Fruit fly (Drosophila melanogaster) whole organism, wandering third instar larva: ENCODE measurements around the gene FucTA.

Experiments
- Abd-B ChIP-seq: fragments of >200 bp; optimal IDR thresholded peaks from 2 replicates; lab custom pipeline; 2017; ENCODE audit warnings: missing biosample characterization, missing genetic modification characterization
- CG32264 ChIP-seq: fragments of 200-800 bp; sonication (Bioruptor generic); optimal IDR thresholded peaks from 2 replicates; lab custom pipeline; 2016; ENCODE audit warnings: missing biosample characterization, missing genetic modification characterization
- CG9705 ChIP-seq: fragments of 200-800 bp; sonication (Bioruptor generic); optimal IDR thresholded peaks from 2 replicates; lab custom pipeline; 2018; ENCODE audit warnings: missing biosample characterization, mild to moderate bottlenecking, missing genetic modification characterization
- CrebA ChIP-seq: fragments of 200-800 bp; sonication (Bioruptor generic); optimal IDR thresholded peaks from 2 replicates; lab custom pipeline; 2016; ENCODE audit warnings: missing biosample characterization, mild to moderate bottlenecking, missing genetic modification characterization, borderline replicate concordance
- Dfd ChIP-seq: fragments of >200 bp; optimal IDR thresholded peaks from 2 replicates; lab custom pipeline; 2017; ENCODE audit warnings: missing biosample characterization, missing genetic modification characterization
- Dif ChIP-seq: fragments of 200-275, 200-300 bp; sonication (Bioruptor generic); optimal IDR thresholded peaks from 2 replicates; lab custom pipeline; 2018; ENCODE audit warnings: missing biosample characterization, missing genetic modification characterization; ENCODE audit not compliant: partially characterized antibody
- GATAd ChIP-seq: sonication (Bioruptor generic); optimal IDR thresholded peaks from 2 replicates; lab custom pipeline; 2016; ENCODE audit warnings: missing biosample characterization, missing genetic modification characterization
- HLH106 ChIP-seq: fragments of 200-800 bp; optimal IDR thresholded peaks from 3 replicates; lab custom pipeline; 2019; ENCODE audit warnings: missing biosample characterization, mild to moderate bottlenecking, missing genetic modification characterization, moderate library complexity
- Hnf4 ChIP-seq: fragments of 200-800 bp; sonication (Bioruptor generic); optimal IDR thresholded peaks from 2 replicates; lab custom pipeline; 2016; ENCODE audit warnings: missing biosample characterization, mild to moderate bottlenecking, missing genetic modification characterization
- Hr78 ChIP-seq: fragments of >200 bp; optimal IDR thresholded peaks from 2 replicates; lab custom pipeline; 2017; ENCODE audit warnings: missing biosample characterization, missing genetic modification characterization
- Hr83 ChIP-seq: fragments of 200-300 bp; sonication (Bioruptor generic); optimal IDR thresholded peaks from 2 replicates; lab custom pipeline; 2016; ENCODE audit warnings: missing biosample characterization, mild to moderate bottlenecking, missing genetic modification characterization, moderate library complexity; ENCODE audit not compliant: poor library complexity, severe bottlenecking
- Jra ChIP-seq: sonication (Bioruptor generic); optimal IDR thresholded peaks from 2 replicates; lab custom pipeline; 2016; ENCODE audit warnings: missing biosample characterization, missing genetic modification characterization
- Mio ChIP-seq: sonication (Bioruptor generic); optimal IDR thresholded peaks from 2 replicates; lab custom pipeline; 2016; ENCODE audit warnings: missing biosample characterization, missing genetic modification characterization
- Myc ChIP-seq: fragments of >200 bp; optimal IDR thresholded peaks from 2 replicates; lab custom pipeline; 2017
- N ChIP-seq: fragments of >200 bp; optimal IDR thresholded peaks from 2 replicates; lab custom pipeline; 2018; ENCODE audit warnings: missing biosample characterization, missing external identifiers, missing genetic modification characterization
- OdsH ChIP-seq: fragments of 200-800 bp; sonication (Bioruptor generic); optimal IDR thresholded peaks from 2 replicates; lab custom pipeline; 2016; ENCODE audit warnings: missing biosample characterization, mild to moderate bottlenecking, missing genetic modification characterization
- Rel ChIP-seq, 2 experiments: fragments of 200-800 bp; sonication (Bioruptor generic) in 1 of 2; optimal IDR thresholded peaks; 2 replicates in 1 of 2; 3 replicates in 1 of 2; lab custom pipeline; 2016 to 2019; ENCODE audit warnings: mild to moderate bottlenecking in 2 of 2, missing biosample characterization in 2 of 2, missing genetic modification characterization in 2 of 2, moderate library complexity in 1 of 2
- Sp1 ChIP-seq: fragments of 200-800 bp; sonication (Bioruptor generic); optimal IDR thresholded peaks from 3 replicates; lab custom pipeline; 2019; ENCODE audit warnings: missing biosample characterization, mild to moderate bottlenecking, missing genetic modification characterization, moderate library complexity
- Vsx2 ChIP-seq: fragments of 200-300, 225-300 bp; sonication (Bioruptor generic); optimal IDR thresholded peaks from 2 replicates; lab custom pipeline; 2018; ENCODE audit warnings: missing biosample characterization, missing genetic modification characterization; ENCODE audit not compliant: partially characterized antibody
- br ChIP-seq: fragments of 200-800 bp; sonication (Bioruptor generic); optimal IDR thresholded peaks from 2 replicates; lab custom pipeline; 2016; ENCODE audit warnings: missing biosample characterization, missing genetic modification characterization
- brk ChIP-seq: fragments of 200-800 bp; sonication (Bioruptor generic); optimal IDR thresholded peaks from 2 replicates; lab custom pipeline; 2016; ENCODE audit warnings: missing biosample characterization, mild to moderate bottlenecking, missing genetic modification characterization
- dl ChIP-seq, 2 experiments: fragments of 175-275, 200-275 bp in 1 of 2; fragments of 200-275 bp in 1 of 2; sonication (Bioruptor generic); optimal IDR thresholded peaks; lab custom pipeline; 2018; ENCODE audit warnings: mild to moderate bottlenecking in 2 of 2, missing biosample characterization in 2 of 2, missing genetic modification characterization in 2 of 2, moderate library complexity in 2 of 2; ENCODE audit not compliant: partially characterized antibody in 2 of 2, insufficient read depth in 1 of 2
- dmrt93B ChIP-seq: fragments of 200-800 bp; sonication (Bioruptor generic); optimal IDR thresholded peaks from 2 replicates; lab custom pipeline; 2018; ENCODE audit warnings: missing biosample characterization, mild to moderate bottlenecking, missing genetic modification characterization
- dsf ChIP-seq: sonication (Bioruptor generic); optimal IDR thresholded peaks from 2 replicates; lab custom pipeline; 2016; ENCODE audit warnings: missing biosample characterization, missing genetic modification characterization, borderline replicate concordance
- ey ChIP-seq: fragments of 200-800 bp; sonication (Bioruptor generic); optimal IDR thresholded peaks from 2 replicates; lab custom pipeline; 2016; ENCODE audit warnings: missing biosample characterization, missing genetic modification characterization
- foxo ChIP-seq, 2 experiments: fragments of 200-800 bp; sonication (Bioruptor generic); optimal IDR thresholded peaks; 2 replicates in 1 of 2; 3 replicates in 1 of 2; lab custom pipeline; 2016 to 2017; ENCODE audit warnings: missing biosample characterization in 2 of 2, missing genetic modification characterization in 2 of 2
- fru ChIP-seq: fragments of 200-800 bp; sonication (Bioruptor generic); optimal IDR thresholded peaks from 3 replicates; lab custom pipeline; 2016; ENCODE audit warnings: missing biosample characterization, mild to moderate bottlenecking, missing genetic modification characterization
- h ChIP-seq: fragments of 200-800 bp; sonication (Bioruptor generic); optimal IDR thresholded peaks from 3 replicates; lab custom pipeline; 2016; ENCODE audit warnings: missing biosample characterization, mild to moderate bottlenecking, missing genetic modification characterization
- jim ChIP-seq: fragments of 175-275, 200-325 bp; sonication (Bioruptor generic); optimal IDR thresholded peaks from 2 replicates; lab custom pipeline; 2016; ENCODE audit warnings: missing biosample characterization, mild to moderate bottlenecking, missing genetic modification characterization
- lola ChIP-seq: fragments of >200 bp; optimal IDR thresholded peaks from 2 replicates; lab custom pipeline; 2017; ENCODE audit warnings: missing biosample characterization, missing genetic modification characterization
- pan ChIP-seq: fragments of >200 bp; optimal IDR thresholded peaks from 2 replicates; lab custom pipeline; 2017
- psq ChIP-seq: fragments of 200-800 bp; sonication (Bioruptor generic); optimal IDR thresholded peaks from 3 replicates; lab custom pipeline; 2017; ENCODE audit warnings: missing biosample characterization, mild to moderate bottlenecking, missing genetic modification characterization, moderate library complexity
- rgr ChIP-seq: fragments of 200-800 bp; sonication (Bioruptor generic); optimal IDR thresholded peaks from 3 replicates; lab custom pipeline; 2016; ENCODE audit warnings: missing biosample characterization, mild to moderate bottlenecking, missing genetic modification characterization
- sage ChIP-seq: fragments of 200-800 bp; sonication (Bioruptor generic); optimal IDR thresholded peaks from 2 replicates; lab custom pipeline; 2016; ENCODE audit warnings: missing biosample characterization, mild to moderate bottlenecking, missing genetic modification characterization
- sv ChIP-seq: fragments of 200-800 bp; sonication (Bioruptor generic); optimal IDR thresholded peaks from 3 replicates; lab custom pipeline; 2016; ENCODE audit warnings: missing biosample characterization, missing genetic modification characterization
- tai ChIP-seq: sonication (Bioruptor generic); optimal IDR thresholded peaks from 2 replicates; lab custom pipeline; 2016; ENCODE audit warnings: missing biosample characterization, missing genetic modification characterization
- usp ChIP-seq: fragments of >200 bp; optimal IDR thresholded peaks from 2 replicates; lab custom pipeline; 2017; ENCODE audit warnings: missing biosample characterization, missing genetic modification characterization
- woc ChIP-seq: sonication (Bioruptor generic); optimal IDR thresholded peaks from 2 replicates; lab custom pipeline; 2016; ENCODE audit warnings: missing biosample characterization, mild to moderate bottlenecking, missing genetic modification characterization

Gene FucTA

dm6 chr3L:15142004-15142890, 4.7 kb upstream of the FucTA start, which contains the start of gene Pdi (continued):
- TF ChIP-seq Vsx2 (GFP tag; lab: Kevin White, UChicago) (no peak), HLH106 (tag; lab: Kevin White, UChicago) (peak; percentile 26), br (GFP tag; lab: Kevin White, UChicago) (peak; percentile 45), fru (GFP tag; lab: Kevin White, UChicago) (peak; percentile 21), pan (lab: Kevin White, UChicago) (no peak), dmrt93B (GFP tag; lab: Kevin White, UChicago) (no peak), CG32264 (GFP tag; lab: Kevin White, UChicago) (no peak), psq (GFP tag; lab: Kevin White, UChicago) (no peak), N (GFP tag; lab: Kevin White, UChicago) (no peak), Dfd (GFP tag; lab: Kevin White, UChicago) (no peak), OdsH (no peak)
- TF ChIP-seq, all 38 proteins: peak for 17

dm6 chr3L:15143108-15143507, 3.8 kb upstream of the FucTA start:
- TF ChIP-seq ey (GFP tag; lab: Kevin White, UChicago) (no peak), HLH106 (tag; lab: Kevin White, UChicago) (peak; percentile 2), CG9705 (GFP tag; lab: Kevin White, UChicago) (peak; percentile 11), Abd-B (GFP tag; lab: Kevin White, UChicago) (no peak)

dm6 chr3L:15143638-15144600, 3.0 kb upstream of the FucTA start, which contains the start of the genes CG32147 and Pex3:
CG32147 (minus strand) TSS chr3L:15144059.
Pex3 (plus strand) TSS chr3L:15144355.
- no peak for TF ChIP-seq Mio (GFP tag; lab: Kevin White, UChicago)
- TF ChIP-seq pan (lab: Kevin White, UChicago), result no peak
- TF ChIP-seq Vsx2 (GFP tag; lab: Kevin White, UChicago), result no peak
- no peak for TF ChIP-seq br (GFP tag; lab: Kevin White, UChicago)
- no peak for TF ChIP-seq Abd-B (GFP tag; lab: Kevin White, UChicago)
- TF ChIP-seq sage, result no peak
- no peak for TF ChIP-seq sv
- no peak for TF ChIP-seq Dif
- TF ChIP-seq brk, result peak; percentile 57
- peak; percentile 5 for TF ChIP-seq Jra (GFP tag; lab: Kevin White, UChicago)
- no peak for TF ChIP-seq Dfd (GFP tag; lab: Kevin White, UChicago)
- no peak for TF ChIP-seq HLH106 (tag; lab: Kevin White, UChicago)
- TF ChIP-seq Hnf4, result peak; percentile 32
- peak; percentile 32 for TF ChIP-seq h
- no peak for TF ChIP-seq jim (GFP tag; lab: Kevin White, UChicago)
- no peak for TF ChIP-seq OdsH
- no peak for TF ChIP-seq CrebA
- TF ChIP-seq dsf (GFP tag; lab: Kevin White, UChicago), result no peak
- no peak for TF ChIP-seq tai (GFP tag; lab: Kevin White, UChicago)
- no peak for TF ChIP-seq dmrt93B (GFP tag; lab: Kevin White, UChicago)
- no peak for TF ChIP-seq Myc
- TF ChIP-seq CG32264 (GFP tag; lab: Kevin White, UChicago), result no peak
- TF ChIP-seq GATAd (GFP tag; lab: Kevin White, UChicago), result no peak
- TF ChIP-seq Rel (GFP tag; optimal IDR thresholded peaks at IDR 0.05; lab: Kevin White, UChicago), result no peak
- TF ChIP-seq Rel (tag; optimal IDR thresholded peaks at IDR 0.05; lab: Kevin White, UChicago), result peak; percentile 78
- TF ChIP-seq lola, result no peak
- TF ChIP-seq woc (GFP tag; lab: Kevin White, UChicago), result peak; percentile 22
- TF ChIP-seq Sp1 (GFP tag; lab: Kevin White, UChicago), result peak; percentile 6
- no peak for TF ChIP-seq dl (GFP tag; optimal IDR thresholded peaks at IDR 0.05; lab: Kevin White, UChicago; ENCODE audit: insufficient read depth in 1 of 2, partially characterized antibody in 2 of 2)
- peak in 1 of 2 experiments; percentile 15 for TF ChIP-seq foxo (GFP tag; optimal IDR thresholded peaks at IDR 0.05; lab: Kevin White, UChicago)
- no peak for TF ChIP-seq ey (GFP tag; lab: Kevin White, UChicago)
- no peak for TF ChIP-seq psq (GFP tag; lab: Kevin White, UChicago)
- no peak for TF ChIP-seq fru (GFP tag; lab: Kevin White, UChicago)
- no peak for TF ChIP-seq usp (GFP tag; lab: Kevin White, UChicago)
- TF ChIP-seq Hr78 (GFP tag; lab: Kevin White, UChicago), result no peak
- TF ChIP-seq rgr (GFP tag; lab: Kevin White, UChicago), result no peak
- no peak for TF ChIP-seq N (GFP tag; lab: Kevin White, UChicago)
- TF ChIP-seq Hr83 (GFP tag; lab: Kevin White, UChicago), result no peak
- no peak for TF ChIP-seq CG9705 (GFP tag; lab: Kevin White, UChicago)
